Worm (Caenorhabditis elegans): Measurements from ENCODE around the gene nhr-274.
A peak's percentile ranks its signal among the peaks of the same experiment; 100 is the strongest.

The nhr-274 gene

DNA sequence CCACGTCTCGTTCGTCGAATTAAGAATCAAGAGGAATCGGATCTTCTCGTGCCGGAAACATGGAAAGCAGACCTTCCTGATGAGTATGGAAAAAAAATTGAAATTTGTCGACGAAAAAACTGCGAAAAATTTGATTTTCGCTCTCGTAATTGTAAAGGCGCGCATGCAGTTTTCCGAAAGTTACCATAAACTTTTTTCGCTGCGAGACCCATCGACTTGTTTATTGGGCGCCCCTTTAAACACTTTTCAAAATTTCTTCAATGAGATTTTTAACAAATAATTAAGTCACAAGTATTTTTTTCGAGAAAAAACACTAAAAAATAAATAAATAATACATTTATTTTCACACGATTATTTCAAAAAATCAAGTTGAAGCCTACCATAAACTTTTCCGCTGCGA lies 15.6 kb upstream of the nhr-274 start:
- TF ChIP-seq nhr-12 (tag; optimal IDR thresholded peaks at IDR 0.05): no peak
- TF ChIP-seq Y116A8C.19 (tag; optimal IDR thresholded peaks at IDR 0.05; ENCODE audit: borderline replicate concordance): no peak
- TF ChIP-seq swsn-7 (tag; optimal IDR thresholded peaks at IDR 0.05): no peak
- no peak for TF ChIP-seq mef-2 (tag; optimal IDR thresholded peaks at IDR 0.05)
- TF ChIP-seq jun-1 (tag; optimal IDR thresholded peaks at IDR 0.05): no peak
- TF ChIP-seq pqm-1 (tag; optimal IDR thresholded peaks at IDR 0.05): no peak

DNA sequence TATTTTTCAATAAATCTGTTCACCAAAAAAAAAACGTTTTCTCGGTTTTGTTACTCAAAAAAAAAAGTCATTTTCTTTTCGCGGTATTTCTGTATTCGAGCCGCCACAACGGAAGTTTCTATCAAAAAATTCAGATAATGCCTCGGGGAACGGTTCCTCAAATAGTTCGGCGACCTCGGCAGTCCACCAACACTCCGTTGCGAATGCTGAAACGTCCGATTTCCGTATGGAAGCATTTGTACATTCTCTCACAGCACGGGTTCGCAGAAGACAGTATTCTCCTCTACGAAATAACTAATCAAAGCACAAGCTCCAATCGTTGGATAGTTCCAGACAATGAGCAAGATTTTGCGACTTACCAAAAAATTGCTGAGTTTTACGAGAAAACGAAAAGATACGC lies 14.9 kb upstream of the nhr-274 start, which contains the start of gene Y41D4B.4:
Gene Y41D4B.4, plus strand, starts transcription at position 133 of the 400 bp plus-strand sequence.
- TF ChIP-seq ztf-4 (tag; optimal IDR thresholded peaks at IDR 0.05) (no peak), dsc-1 (tag; optimal IDR thresholded peaks at IDR 0.05) (no peak), unc-98 (GFP tag; IDR thresholded peaks at IDR 0.05) (no peak), fkh-8 (tag; optimal IDR thresholded peaks at IDR 0.05) (no peak), mab-9 (GFP tag; IDR thresholded peaks at IDR 0.05) (no peak), lin-14 (GFP tag; optimal IDR thresholded peaks at IDR 0.05) (no peak), lin-35 (GFP tag; optimal IDR thresholded peaks at IDR 0.05) (no peak), fos-1 (tag; optimal IDR thresholded peaks at IDR 0.05) (no peak)

DNA sequence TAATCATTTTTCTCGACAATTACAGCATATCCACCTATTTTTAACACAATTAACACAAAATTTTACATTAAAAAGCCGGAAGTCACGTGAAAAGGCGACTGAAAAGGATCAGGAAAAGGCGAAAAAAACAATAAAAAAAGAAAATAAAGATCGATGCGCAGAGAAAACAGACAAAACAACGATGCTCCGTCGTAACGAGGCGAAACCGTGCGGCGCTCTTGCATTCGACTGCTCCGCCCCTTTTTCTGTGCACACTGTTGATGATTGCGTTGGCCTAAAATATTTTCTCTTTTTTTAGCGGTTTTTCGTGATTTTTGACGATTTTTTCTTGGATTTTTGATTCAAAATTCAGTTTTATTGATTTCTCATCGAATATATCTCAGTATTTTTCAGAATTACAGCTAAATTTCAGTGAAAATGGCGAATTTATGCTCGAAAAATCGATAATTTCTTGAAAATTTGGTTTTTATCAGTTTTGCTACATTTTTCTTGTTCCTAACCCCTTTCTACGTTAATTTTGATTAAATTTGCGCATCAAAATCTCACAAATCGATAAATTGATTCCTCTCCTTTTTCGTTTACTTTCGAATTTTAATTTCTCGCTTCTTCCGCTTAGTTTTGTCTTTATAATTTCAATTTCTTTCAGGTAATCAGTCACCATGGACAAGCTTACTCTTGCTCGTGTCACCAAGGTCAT lies 14.1 kb upstream of the nhr-274 start, which contains the start of gene rps-28:
Gene rps-28, plus strand, starts transcription at position 647 of the 697 bp plus-strand sequence.
- TF ChIP-seq blmp-1 (tag; optimal IDR thresholded peaks at IDR 0.05): peak; percentile 84
- TF ChIP-seq ces-1 (GFP tag; optimal IDR thresholded peaks at IDR 0.05): peak; percentile 83
- peak; percentile 98 for TF ChIP-seq nhr-20 (tag; optimal IDR thresholded peaks at IDR 0.05)
- peak; percentile 71 for TF ChIP-seq ama-1 (optimal IDR thresholded peaks at IDR 0.05)
- peak; percentile 98 for TF ChIP-seq nhr-90 (tag; optimal IDR thresholded peaks at IDR 0.05; ENCODE audit: poor library complexity)
- TF ChIP-seq F16B12.6 (tag; optimal IDR thresholded peaks at IDR 0.05): peak; percentile 73
- TF ChIP-seq lin-39 (tag; optimal IDR thresholded peaks at IDR 0.05): peak; percentile 89
- TF ChIP-seq elt-2 (tag; optimal IDR thresholded peaks at IDR 0.05): peak; percentile 74
- TF ChIP-seq unc-98 (GFP tag; IDR thresholded peaks at IDR 0.05): peak; percentile 88
- TF ChIP-seq nhr-19 (GFP tag; conservative IDR thresholded peaks at IDR 0.05): peak; percentile 96
- TF ChIP-seq nhr-84 (tag; optimal IDR thresholded peaks at IDR 0.05): peak; percentile 2
- TF ChIP-seq C04F5.9 (tag; optimal IDR thresholded peaks at IDR 0.05): peak; percentile 90
- peak; percentile 99 for TF ChIP-seq lin-13 (GFP tag; optimal IDR thresholded peaks at IDR 0.05)
- TF ChIP-seq nhr-71 (tag; optimal IDR thresholded peaks at IDR 0.05): peak; percentile 98
- no peak for TF ChIP-seq ets-5 (GFP tag; IDR thresholded peaks at IDR 0.05)
- TF ChIP-seq unc-30 (tag; optimal IDR thresholded peaks at IDR 0.05): peak; percentile 38
- peak; percentile 92 for TF ChIP-seq grh-1 (GFP tag; IDR thresholded peaks at IDR 0.05)
- TF ChIP-seq zag-1 (tag; optimal IDR thresholded peaks at IDR 0.05): peak; percentile 79
- TF ChIP-seq nhr-47 (tag; optimal IDR thresholded peaks at IDR 0.05): peak; percentile 98
- TF ChIP-seq nhr-85 (tag): peak; percentile 97
- TF ChIP-seq rnt-1 (tag; optimal IDR thresholded peaks at IDR 0.05): peak; percentile 97
- no peak for TF ChIP-seq efl-3 (GFP tag; optimal IDR thresholded peaks at IDR 0.05)
- no peak for TF ChIP-seq nhr-76 (tag; optimal IDR thresholded peaks at IDR 0.05)
- peak; percentile 90 for TF ChIP-seq lir-3 (tag; optimal IDR thresholded peaks at IDR 0.05; ENCODE audit: poor library complexity)
- peak; percentile 2 for TF ChIP-seq unc-62 (GFP tag; optimal IDR thresholded peaks at IDR 0.05)
- TF ChIP-seq hlh-17 (GFP tag; optimal IDR thresholded peaks at IDR 0.05; ENCODE audit: borderline replicate concordance): no peak
- TF ChIP-seq lin-35 (GFP tag; optimal IDR thresholded peaks at IDR 0.05): peak; percentile 94 to 95
- peak; percentile 99 for TF ChIP-seq unc-130 (tag; optimal IDR thresholded peaks at IDR 0.05)
- TF ChIP-seq pqm-1 (tag; optimal IDR thresholded peaks at IDR 0.05): peak; percentile 39
- no peak for TF ChIP-seq tlp-1 (tag; optimal IDR thresholded peaks at IDR 0.05)
- peak; percentile 90 for TF ChIP-seq egl-13 (tag; optimal IDR thresholded peaks at IDR 0.05)
- TF ChIP-seq lin-14 (GFP tag; optimal IDR thresholded peaks at IDR 0.05): peak; percentile 98
- TF ChIP-seq alr-1 (tag; optimal IDR thresholded peaks at IDR 0.05; ENCODE audit: borderline replicate concordance): no peak
- peak; percentile 96 for TF ChIP-seq fkh-10 (GFP tag; optimal IDR thresholded peaks at IDR 0.05)
- no peak for TF ChIP-seq Y116A8C.19 (tag; optimal IDR thresholded peaks at IDR 0.05; ENCODE audit: borderline replicate concordance)
- peak; percentile 75 for TF ChIP-seq fkh-4 (tag; optimal IDR thresholded peaks at IDR 0.05; ENCODE audit: borderline replicate concordance)
- peak; percentile 93 for TF ChIP-seq aha-1 (tag; optimal IDR thresholded peaks at IDR 0.05)
- peak; percentile 82 for TF ChIP-seq zip-4 (GFP tag; optimal IDR thresholded peaks at IDR 0.05)
- TF ChIP-seq mef-2 (tag; optimal IDR thresholded peaks at IDR 0.05): peak; percentile 44
